Worm (Caenorhabditis elegans): ENCODE data around the gene arrd-8.

arrd-8 gene

ce11 chrII:12050607-12051006 is 14.3 kb upstream of the arrd-8 start:
- no peak for TF ChIP-seq zag-1 (tag; optimal IDR thresholded peaks at IDR 0.05)
- no peak for TF ChIP-seq skn-1 (tag; optimal IDR thresholded peaks at IDR 0.05)
- peak in 1 of 2 experiments; percentile 6 for TF ChIP-seq efl-1 (optimal IDR thresholded peaks at IDR 0.05)
- peak; percentile 9 to 88 for TF ChIP-seq efl-1 (GFP tag; optimal IDR thresholded peaks at IDR 0.05 in 1 of 2)
- no peak for TF ChIP-seq lsy-2 (tag; optimal IDR thresholded peaks at IDR 0.05)
- TF ChIP-seq lin-39 (tag; optimal IDR thresholded peaks at IDR 0.05): no peak
- peak; percentile 59 for TF ChIP-seq snu-23 (GFP tag; optimal IDR thresholded peaks at IDR 0.05)
- TF ChIP-seq ztf-4 (tag; optimal IDR thresholded peaks at IDR 0.05): no peak
- TF ChIP-seq blmp-1 (tag; optimal IDR thresholded peaks at IDR 0.05): peak; percentile 60
- TF ChIP-seq nhr-85 (tag): peak; percentile 66
- no peak for TF ChIP-seq nhr-11 (tag; optimal IDR thresholded peaks at IDR 0.05)
- no peak for TF ChIP-seq egl-27 (tag; optimal IDR thresholded peaks at IDR 0.05)
- no peak for TF ChIP-seq hlh-4 (tag; optimal IDR thresholded peaks at IDR 0.05)
- no peak for TF ChIP-seq mef-2 (tag; optimal IDR thresholded peaks at IDR 0.05)
- no peak for TF ChIP-seq lin-15B (tag; optimal IDR thresholded peaks at IDR 0.05)
- TF ChIP-seq unc-130 (tag; optimal IDR thresholded peaks at IDR 0.05): peak; percentile 10
- no peak for TF ChIP-seq zip-4 (GFP tag; optimal IDR thresholded peaks at IDR 0.05)
- peak; percentile 79 for TF ChIP-seq nhr-71 (tag; optimal IDR thresholded peaks at IDR 0.05)
- peak; percentile 22 for TF ChIP-seq lin-14 (GFP tag; optimal IDR thresholded peaks at IDR 0.05)
- TF ChIP-seq fkh-8 (tag; optimal IDR thresholded peaks at IDR 0.05): no peak
- TF ChIP-seq C16A3.4 (tag; optimal IDR thresholded peaks at IDR 0.05): no peak
- TF ChIP-seq grh-1 (GFP tag; IDR thresholded peaks at IDR 0.05): no peak
- TF ChIP-seq ceh-88 (GFP tag; IDR thresholded peaks at IDR 0.05): no peak
- no peak for TF ChIP-seq pqm-1 (tag; optimal IDR thresholded peaks at IDR 0.05)
- TF ChIP-seq isw-1 (GFP tag; IDR thresholded peaks at IDR 0.05): no peak
- peak in 1 of 3 experiments; percentile 28 for TF ChIP-seq dpl-1 (GFP tag; optimal IDR thresholded peaks at IDR 0.05)
- TF ChIP-seq nhr-47 (tag; optimal IDR thresholded peaks at IDR 0.05): peak; percentile 9
- no peak for TF ChIP-seq alr-1 (tag; optimal IDR thresholded peaks at IDR 0.05; ENCODE audit: borderline replicate concordance)
- no peak for TF ChIP-seq nhr-12 (tag; optimal IDR thresholded peaks at IDR 0.05)
- TF ChIP-seq irx-1 (tag; optimal IDR thresholded peaks at IDR 0.05): no peak
- TF ChIP-seq nhr-77 (tag; optimal IDR thresholded peaks at IDR 0.05): no peak
- peak; percentile 52 for TF ChIP-seq nhr-90 (tag; optimal IDR thresholded peaks at IDR 0.05; ENCODE audit: poor library complexity)
- TF ChIP-seq ztf-11 (tag; optimal IDR thresholded peaks at IDR 0.05): no peak
- peak; percentile 54 for TF ChIP-seq tbx-2 (tag; optimal IDR thresholded peaks at IDR 0.05)
- TF ChIP-seq mab-9 (GFP tag; IDR thresholded peaks at IDR 0.05): no peak
- TF ChIP-seq unc-86 (tag; optimal IDR thresholded peaks at IDR 0.05): no peak
- TF ChIP-seq ama-1 (optimal IDR thresholded peaks at IDR 0.05): no peak
- no peak for TF ChIP-seq nhr-76 (tag; optimal IDR thresholded peaks at IDR 0.05)
- peak; percentile 14 for TF ChIP-seq mep-1 (tag; optimal IDR thresholded peaks at IDR 0.05)
- no peak for TF ChIP-seq sup-37 (GFP tag; optimal IDR thresholded peaks at IDR 0.05)
- TF ChIP-seq elt-3 (tag; optimal IDR thresholded peaks at IDR 0.05): peak in 2 of 6 experiments; percentile 12 to 64
- no peak for TF ChIP-seq swsn-7 (tag; optimal IDR thresholded peaks at IDR 0.05)
- TF ChIP-seq nhr-20 (tag; optimal IDR thresholded peaks at IDR 0.05): peak; percentile 60
- TF ChIP-seq ceh-8 (GFP tag; optimal IDR thresholded peaks at IDR 0.05): no peak
- peak in 1 of 2 experiments; percentile 72 for TF ChIP-seq lin-35 (GFP tag; optimal IDR thresholded peaks at IDR 0.05)
- no peak for TF ChIP-seq unc-30 (tag; optimal IDR thresholded peaks at IDR 0.05)
- TF ChIP-seq Y116A8C.19 (tag; optimal IDR thresholded peaks at IDR 0.05; ENCODE audit: borderline replicate concordance): no peak
- no peak for TF ChIP-seq hpl-2 (GFP tag; optimal IDR thresholded peaks at IDR 0.05)
- no peak for TF ChIP-seq dsc-1 (tag; optimal IDR thresholded peaks at IDR 0.05)
- no peak for TF ChIP-seq ceh-82 (tag; optimal IDR thresholded peaks at IDR 0.05)
- TF ChIP-seq C34B4.2 (tag; optimal IDR thresholded peaks at IDR 0.05): no peak
- TF ChIP-seq nhr-19 (GFP tag; conservative IDR thresholded peaks at IDR 0.05): peak; percentile 24; the same call in 1 of the 2 replicates
- TF ChIP-seq pax-3 (tag; optimal IDR thresholded peaks at IDR 0.05): no peak
- no peak for TF ChIP-seq pag-3 (tag; optimal IDR thresholded peaks at IDR 0.05; ENCODE audit: borderline replicate concordance, insufficient read depth)

Measured in whole organism, L1 larva.